Fruit fly (Drosophila melanogaster) whole organism, embryonic: ENCODE results near the gene vari.

Experiments
- ATbp ChIP-seq: fragments of 200-800 bp; sonication (Bioruptor generic); optimal IDR thresholded peaks from 2 replicates; lab custom pipeline; 2017; ENCODE audit warnings: missing biosample characterization, mild to moderate bottlenecking, missing genetic modification characterization, missing genetic modification reagents
- Atf6 ChIP-seq: fragments of 200-800 bp; sonication (Bioruptor generic); IDR thresholded peaks from 2 replicates; pipeline ENCODE4 v1.3.6; 2022; ENCODE audit warnings: missing biosample characterization, missing genetic modification characterization
- CG10543 ChIP-seq: fragments of 200-800 bp; sonication (Bioruptor generic); optimal IDR thresholded peaks from 3 replicates; lab custom pipeline; 2017; ENCODE audit warnings: missing biosample characterization, mild to moderate bottlenecking, missing genetic modification characterization, moderate library complexity
- CG10959 ChIP-seq: fragments of 200-800 bp; sonication (Bioruptor generic); IDR thresholded peaks from 2 replicates; pipeline ENCODE4 v1.3.6; 2022; ENCODE audit warnings: missing biosample characterization, missing genetic modification characterization
- CG12659 ChIP-seq: fragments of 200-800 bp; sonication (Bioruptor generic); optimal IDR thresholded peaks from 3 replicates; lab custom pipeline; 2017; ENCODE audit warnings: mild to moderate bottlenecking, missing biosample characterization, missing genetic modification reagents, missing genetic modification characterization
- CG12769 ChIP-seq: fragments of 200-800 bp; sonication (Bioruptor generic); optimal IDR thresholded peaks from 2 replicates; lab custom pipeline; 2019; ENCODE audit warnings: missing biosample characterization, mild to moderate bottlenecking, missing genetic modification characterization, moderate library complexity
- CG13624 ChIP-seq: fragments of 200-800 bp; sonication (Bioruptor generic); optimal IDR thresholded peaks from 2 replicates; lab custom pipeline; 2016; ENCODE audit warnings: missing biosample characterization, missing genetic modification characterization
- CG14050 ChIP-seq: fragments of 200-800 bp; sonication (Bioruptor generic); IDR thresholded peaks from 3 replicates; pipeline ENCODE4 v1.3.6; 2022; ENCODE audit warnings: missing biosample characterization, missing genetic modification characterization
- CG1602 ChIP-seq: fragments of 200-800 bp; sonication (Bioruptor generic); optimal IDR thresholded peaks from 3 replicates; lab custom pipeline; 2016; ENCODE audit warnings: missing biosample characterization, missing genetic modification characterization
- CG1603 ChIP-seq: fragments of 200-800 bp; sonication (Bioruptor generic); optimal IDR thresholded peaks from 2 replicates; lab custom pipeline; 2019; ENCODE audit warnings: missing biosample characterization, mild to moderate bottlenecking, missing genetic modification characterization, moderate library complexity
- CG17328 ChIP-seq: fragments of 200-800 bp; sonication (Bioruptor generic); IDR thresholded peaks from 2 replicates; pipeline ENCODE4 v1.3.6; 2022; ENCODE audit warnings: missing biosample characterization, missing genetic modification characterization
- CG17361 ChIP-seq: fragments of 200-800 bp; sonication (Bioruptor generic); IDR thresholded peaks from 3 replicates; pipeline ENCODE4 v1.3.6; 2022; ENCODE audit warnings: missing biosample characterization, missing genetic modification characterization
- CG17612 ChIP-seq: fragments of 200-800 bp; sonication (Bioruptor generic); IDR thresholded peaks from 2 replicates; pipeline ENCODE4 v1.3.6; 2022; ENCODE audit warnings: missing biosample characterization, missing genetic modification characterization
- CG17912 ChIP-seq: fragments of 200-800 bp; sonication (Bioruptor generic); optimal IDR thresholded peaks from 2 replicates; lab custom pipeline; 2018; ENCODE audit warnings: missing biosample characterization, mild to moderate bottlenecking, missing genetic modification characterization
- CG2129 ChIP-seq: fragments of 200-800 bp; sonication (Bioruptor generic); IDR thresholded peaks from 2 replicates; pipeline ENCODE4 v1.3.6; 2022; ENCODE audit warnings: missing biosample characterization, missing genetic modification characterization; ENCODE audit not compliant: partially characterized antibody
- CG31441 ChIP-seq: fragments of 200-800 bp; sonication (Bioruptor generic); IDR thresholded peaks from 2 replicates; pipeline ENCODE4 v1.3.6; 2022; ENCODE audit warnings: missing biosample characterization, missing genetic modification characterization
- CG6272 ChIP-seq: fragments of 200-800 bp; sonication (Bioruptor generic); IDR thresholded peaks from 2 replicates; pipeline ENCODE4 v1.3.6; 2022; ENCODE audit warnings: missing biosample characterization, missing genetic modification characterization
- CG7987 ChIP-seq: fragments of 200-800 bp; sonication (Bioruptor generic); optimal IDR thresholded peaks from 2 replicates; lab custom pipeline; 2018; ENCODE audit warnings: missing biosample characterization, mild to moderate bottlenecking, missing genetic modification characterization, moderate library complexity
- CG8089 ChIP-seq: fragments of 200-800 bp; sonication (Bioruptor generic); optimal IDR thresholded peaks from 3 replicates; lab custom pipeline; 2016; ENCODE audit warnings: missing biosample characterization, missing genetic modification characterization
- CG9437 ChIP-seq: fragments of 200-800 bp; sonication (Bioruptor generic); optimal IDR thresholded peaks from 2 replicates; lab custom pipeline; 2018; ENCODE audit warnings: missing biosample characterization, mild to moderate bottlenecking, missing genetic modification characterization
- CHES-1-like ChIP-seq: fragments of 200-800 bp; sonication (Bioruptor generic); optimal IDR thresholded peaks from 2 replicates; lab custom pipeline; 2016; ENCODE audit warnings: missing biosample characterization, missing genetic modification characterization
- Chrac-16 ChIP-seq: fragments of 200-800 bp; sonication (Bioruptor generic); optimal IDR thresholded peaks from 3 replicates; lab custom pipeline; 2016; ENCODE audit warnings: missing biosample characterization, missing genetic modification characterization
- Dek ChIP-seq: fragments of 200-800 bp; sonication (Bioruptor generic); optimal IDR thresholded peaks from 3 replicates; lab custom pipeline; 2019; ENCODE audit warnings: missing biosample characterization, mild to moderate bottlenecking, missing genetic modification characterization, moderate library complexity
- Elba2 ChIP-seq: fragments of 200-800 bp; sonication (Bioruptor generic); optimal IDR thresholded peaks from 3 replicates; lab custom pipeline; 2016; ENCODE audit warnings: missing biosample characterization, missing genetic modification characterization
- H15 ChIP-seq: fragments of 200-800 bp; sonication (Bioruptor generic); IDR thresholded peaks from 3 replicates; pipeline ENCODE4 v1.3.6; 2022; ENCODE audit warnings: missing biosample characterization, missing genetic modification characterization
- H2.0 ChIP-seq: fragments of 200-800 bp; sonication (Bioruptor generic); IDR thresholded peaks from 2 replicates; pipeline ENCODE4 v1.3.6; 2022; ENCODE audit warnings: missing biosample characterization, missing genetic modification characterization
- Hr51 ChIP-seq, 2 experiments: fragments of 200-800 bp; sonication (Bioruptor generic); optimal IDR thresholded peaks; 2 replicates in 1 of 2; 3 replicates in 1 of 2; lab custom pipeline; 2016 to 2018; ENCODE audit warnings: missing biosample characterization in 2 of 2, missing genetic modification characterization in 2 of 2, mild to moderate bottlenecking in 1 of 2, moderate library complexity in 1 of 2
- Hr78 ChIP-seq, 2 experiments: fragments of 200-800 bp in 1 of 2; fragments of >200 bp in 1 of 2; sonication (Bioruptor generic) in 1 of 2; optimal IDR thresholded peaks; 2 replicates each; lab custom pipeline; 2017 to 2019; ENCODE audit warnings: missing biosample characterization in 2 of 2, missing genetic modification characterization in 2 of 2, mild to moderate bottlenecking in 1 of 2, moderate library complexity in 1 of 2
- Med ChIP-seq: fragments of 200-800 bp; sonication (Bioruptor generic); peaks from one replicate; lab custom pipeline; 2016; ENCODE audit warnings: missing biosample characterization, missing genetic modification characterization, mild to moderate bottlenecking, inconsistent platforms, moderate library complexity
- Oaz ChIP-seq: fragments of 200-800 bp; sonication (Bioruptor generic); IDR thresholded peaks from 2 replicates; pipeline ENCODE4 v1.3.6; 2022; ENCODE audit warnings: missing biosample characterization, missing genetic modification characterization
- Trl ChIP-seq, 3 experiments: fragments of >200 bp in 2 of 3; fragments of 200-800 bp in 1 of 3; sonication (Bioruptor generic) in 1 of 3; optimal IDR thresholded peaks; 2 replicates in 1 of 3; 3 replicates in 2 of 3; lab custom pipeline; 2016 to 2017; ENCODE audit warnings: missing biosample characterization in 1 of 3, missing genetic modification characterization in 1 of 3
- YL-1 ChIP-seq: fragments of 200-800 bp; sonication (Bioruptor generic); optimal IDR thresholded peaks from 3 replicates; lab custom pipeline; 2017; ENCODE audit warnings: missing biosample characterization, mild to moderate bottlenecking, missing genetic modification characterization
- ab ChIP-seq: fragments of 200-800 bp; sonication (Bioruptor generic); optimal IDR thresholded peaks from 2 replicates; lab custom pipeline; 2016; ENCODE audit warnings: missing biosample characterization, missing genetic modification characterization
- bab2 ChIP-seq: fragments of 200-800 bp; sonication (Bioruptor generic); optimal IDR thresholded peaks from 2 replicates; lab custom pipeline; 2016; ENCODE audit warnings: missing biosample characterization, missing genetic modification characterization
- ems ChIP-seq: fragments of 200-800 bp; sonication (Bioruptor generic); optimal IDR thresholded peaks from 3 replicates; lab custom pipeline; 2016; ENCODE audit warnings: missing biosample characterization, missing genetic modification characterization
- esg ChIP-seq: fragments of 200-800 bp; sonication (Bioruptor generic); conservative IDR thresholded peaks from 2 replicates; pipeline ENCODE4 v1.3.6; 2022; ENCODE audit warnings: missing biosample characterization, missing genetic modification characterization
- fd102C ChIP-seq: fragments of 200-800 bp; sonication (Bioruptor generic); optimal IDR thresholded peaks from 2 replicates; lab custom pipeline; 2018; ENCODE audit warnings: missing biosample characterization, mild to moderate bottlenecking, missing genetic modification characterization, moderate library complexity
- gcm ChIP-seq: fragments of 200-800 bp; sonication (Bioruptor generic); optimal IDR thresholded peaks from 2 replicates; lab custom pipeline; 2019; ENCODE audit warnings: missing biosample characterization, mild to moderate bottlenecking, missing genetic modification characterization, moderate library complexity
- gsb-n ChIP-seq: fragments of 200-800 bp; sonication (Bioruptor generic); optimal IDR thresholded peaks from 3 replicates; lab custom pipeline; 2018; ENCODE audit warnings: missing biosample characterization, mild to moderate bottlenecking, missing genetic modification characterization
- her ChIP-seq: fragments of 200-800 bp; sonication (Bioruptor generic); optimal IDR thresholded peaks from 2 replicates; lab custom pipeline; 2016; ENCODE audit warnings: missing biosample characterization, missing genetic modification characterization
- lmd ChIP-seq: fragments of 200-800 bp; sonication (Bioruptor generic); IDR thresholded peaks from 2 replicates; pipeline ENCODE4 v1.3.6; 2022; ENCODE audit warnings: missing biosample characterization, missing genetic modification characterization
- nom ChIP-seq: fragments of 200-800 bp; sonication (Bioruptor generic); optimal IDR thresholded peaks from 2 replicates; lab custom pipeline; 2017; ENCODE audit warnings: missing biosample characterization, missing genetic modification characterization, mild to moderate bottlenecking, moderate library complexity, missing genetic modification reagents
- odd ChIP-seq: fragments of 200-800 bp; sonication (Bioruptor generic); optimal IDR thresholded peaks from 2 replicates; lab custom pipeline; 2017; ENCODE audit warnings: missing biosample characterization, mild to moderate bottlenecking, missing genetic modification characterization
- prd ChIP-seq, 3 experiments: fragments of >200 bp in 2 of 3; fragments of 200-800 bp in 1 of 3; sonication (Bioruptor generic) in 1 of 3; optimal IDR thresholded peaks in 2 of 3; IDR thresholded peaks in 1 of 3; 2 replicates in 2 of 3; 3 replicates in 1 of 3; pipeline versions ENCODE4 v1.3.6 to Lab custom; 2017 to 2022; ENCODE audit warnings: missing biosample characterization in 1 of 3, missing genetic modification characterization in 1 of 3
- shn ChIP-seq: fragments of 200-800 bp; sonication (Bioruptor generic); optimal IDR thresholded peaks from 3 replicates; lab custom pipeline; 2016; ENCODE audit warnings: missing biosample characterization, missing genetic modification characterization
- stwl ChIP-seq: fragments of 200-800 bp; sonication (Bioruptor generic); optimal IDR thresholded peaks from 3 replicates; lab custom pipeline; 2018; ENCODE audit warnings: missing biosample characterization, mild to moderate bottlenecking, missing genetic modification characterization, moderate library complexity
- tap ChIP-seq: fragments of 200-800 bp; optimal IDR thresholded peaks from 3 replicates; lab custom pipeline; 2019; ENCODE audit warnings: missing biosample characterization, mild to moderate bottlenecking, missing genetic modification characterization, moderate library complexity
- tup ChIP-seq: fragments of 200-800 bp; sonication (Bioruptor generic); optimal IDR thresholded peaks from 2 replicates; lab custom pipeline; 2016; ENCODE audit warnings: missing biosample characterization, mild to moderate bottlenecking, missing genetic modification characterization, moderate library complexity

vari gene

DNA sequence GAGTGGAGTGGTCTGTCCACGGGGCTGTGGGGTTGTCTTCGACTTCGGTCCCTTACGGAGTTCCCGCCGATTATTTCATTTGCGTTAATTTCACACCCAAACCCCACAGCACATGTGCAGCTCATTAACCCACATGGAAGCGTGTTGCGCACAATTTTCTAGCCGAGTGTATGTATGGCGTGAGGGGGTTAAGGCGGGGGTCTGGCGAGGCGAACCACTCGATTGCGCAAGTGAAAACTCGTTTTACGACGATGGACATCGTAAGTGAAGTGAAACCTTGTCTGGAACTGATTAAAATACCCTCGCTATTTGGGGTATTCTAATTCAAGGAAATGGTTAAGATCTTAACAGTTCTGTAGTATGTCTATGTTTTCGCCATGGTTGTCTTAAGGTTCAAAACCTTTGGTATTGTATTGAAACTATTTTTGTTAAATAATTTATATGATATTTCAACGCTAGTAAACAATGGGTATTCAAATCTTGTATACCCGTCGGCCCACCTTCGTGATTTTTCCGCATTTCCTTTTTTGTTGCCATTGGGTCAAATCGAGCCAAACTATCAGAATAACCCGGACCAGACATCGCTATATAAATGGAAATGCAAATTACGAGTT is 14.3 kb upstream of the vari start (continued):
- TF ChIP-seq CG14050 (peak; percentile 49), Med (GFP tag; lab: Kevin White, UChicago) (peak; percentile 78), CG12769 (tag; lab: Kevin White, UChicago) (peak; percentile 19), stwl (no peak), esg (GFP tag; lab: Robert Waterston, UW) (peak; percentile 63), Hr51 (GFP tag; optimal IDR thresholded peaks at IDR 0.05; lab: Kevin White, UChicago) (peak in 1 of 2 experiments; percentile 80), tup (peak; percentile 11), CG8089 (GFP tag; lab: Kevin White, UChicago) (no peak), ems (peak; percentile 8), Oaz (GFP tag; lab: Robert Waterston, UW) (peak; percentile 48), prd (optimal IDR thresholded peaks at IDR 0.05; lab: Kevin White, UChicago) (no peak), prd (GFP tag; IDR thresholded peaks at IDR 0.05; lab: Robert Waterston, UW) (peak; percentile 60; the same call in 2 of the 3 replicates), CG9437 (GFP tag; lab: Kevin White, UChicago) (peak; percentile 38), CHES-1-like (GFP tag; lab: Kevin White, UChicago) (no peak), CG7987 (no peak), CG17612 (GFP tag; lab: Robert Waterston, UW) (no peak), bab2 (no peak), Atf6 (GFP tag; lab: Robert Waterston, UW) (peak; percentile 39; the same call in 1 of the 2 replicates), Chrac-16 (peak; percentile 15), gcm (GFP tag; lab: Kevin White, UChicago) (peak; percentile 22), CG1603 (tag; lab: Kevin White, UChicago) (peak; percentile 32), CG10959 (no peak), lmd (GFP tag; lab: Robert Waterston, UW) (peak; percentile 53; the same call in 1 of the 2 replicates), CG6272 (GFP tag; lab: Robert Waterston, UW) (no peak), tap (tag; lab: Kevin White, UChicago) (peak; percentile 68), CG13624 (GFP tag; lab: Kevin White, UChicago) (peak; percentile 2), H15 (peak; percentile 60; the same call in 2 of the 3 replicates), gsb-n (tag; lab: Kevin White, UChicago) (peak; percentile 34), her (GFP tag; lab: Kevin White, UChicago) (no peak), CG17328 (no peak), H2.0 (GFP tag; lab: Robert Waterston, UW) (peak; percentile 39; the same call in 1 of the 2 replicates), CG17912 (no peak), CG17361 (peak; percentile 64; the same call in 1 of the 3 replicates), Elba2 (no peak), CG31441 (peak; percentile 66), Hr78 (GFP tag; optimal IDR thresholded peaks at IDR 0.05; lab: Kevin White, UChicago) (peak in 1 of 2 experiments; percentile 50), CG1602 (GFP tag; lab: Kevin White, UChicago) (peak; percentile 21), Trl (optimal IDR thresholded peaks at IDR 0.05; lab: Kevin White, UChicago) (no peak), Trl (GFP tag; optimal IDR thresholded peaks at IDR 0.05; lab: Kevin White, UChicago) (no peak), fd102C (GFP tag; lab: Kevin White, UChicago) (no peak), odd (GFP tag; lab: Kevin White, UChicago) (peak; percentile 7), CG12659 (peak; percentile 42), CG10543 (peak; percentile 31), Dek (tag; lab: Kevin White, UChicago) (no peak), YL-1 (no peak), shn (no peak), nom (no peak), CG2129 (GFP tag; lab: Robert Waterston, UW) (no peak), ATbp (peak; percentile 55), ab (GFP tag; lab: Kevin White, UChicago) (no peak)
